Worm (Caenorhabditis elegans): Measurements from ENCODE around the gene C18G1.9.

Gene C18G1.9

ce11 chrV:4720884-4721464 lies 48.6 kb downstream of the C18G1.9 start:
- TF ChIP-seq ztf-4 (tag; optimal IDR thresholded peaks at IDR 0.05) (no peak), sma-9 (GFP tag; optimal IDR thresholded peaks at IDR 0.05) (peak; percentile 5), sma-9 (tag; optimal IDR thresholded peaks at IDR 0.05) (no peak), gmeb-1 (tag; optimal IDR thresholded peaks at IDR 0.05) (peak; percentile 12), crh-2 (tag; optimal IDR thresholded peaks at IDR 0.05) (peak; percentile 50), fos-1 (tag; optimal IDR thresholded peaks at IDR 0.05) (peak; percentile 91)

DNA sequence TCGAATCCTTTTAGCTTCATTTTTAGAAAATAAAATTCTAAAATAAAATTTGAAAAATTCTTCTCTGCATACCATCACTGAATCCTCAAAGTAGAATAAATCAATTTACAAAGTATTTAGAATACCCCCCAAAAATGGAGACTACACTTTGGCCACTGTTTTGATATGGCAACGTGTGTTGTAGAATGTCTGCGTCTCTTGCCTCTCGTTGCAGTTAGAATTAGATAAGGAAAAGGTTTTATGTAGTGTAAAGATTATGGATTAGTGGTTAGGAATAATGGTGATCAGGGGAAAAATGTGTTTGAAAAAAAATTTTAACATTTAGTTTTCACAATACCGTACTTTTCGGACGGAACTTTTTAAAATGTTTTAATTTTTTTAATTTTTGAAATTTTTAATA lies 49.6 kb downstream of the C18G1.9 start, which contains the start of gene prx-6:
Gene prx-6 (minus strand): TSS at position 129 of the 400 bp plus-strand sequence.
- TF ChIP-seq ztf-1 (GFP tag; conservative IDR thresholded peaks at IDR 0.05) (no peak), peb-1 (tag; optimal IDR thresholded peaks at IDR 0.05) (no peak), dmd-4 (tag; optimal IDR thresholded peaks at IDR 0.05) (no peak), lin-13 (GFP tag; optimal IDR thresholded peaks at IDR 0.05) (no peak), mab-5 (tag; optimal IDR thresholded peaks at IDR 0.05) (no peak), mdl-1 (tag; optimal IDR thresholded peaks at IDR 0.05) (no peak), gmeb-1 (tag; optimal IDR thresholded peaks at IDR 0.05) (peak; percentile 6), crh-2 (tag; optimal IDR thresholded peaks at IDR 0.05) (peak; percentile 66), F13H6.1 (tag; optimal IDR thresholded peaks at IDR 0.05) (no peak), fos-1 (tag; optimal IDR thresholded peaks at IDR 0.05) (peak; percentile 41)
